Fruit fly (Drosophila melanogaster) whole organism, embryonic: Measurements from ENCODE around the gene fit.
A peak's percentile ranks its signal among the peaks of the same experiment; 100 is the strongest.

Source experiments
- ATbp ChIP-seq: fragments of 200-800 bp; sonication (Bioruptor generic); optimal IDR thresholded peaks from 2 replicates; lab custom pipeline; 2017; ENCODE audit warnings: missing biosample characterization, mild to moderate bottlenecking, missing genetic modification characterization, missing genetic modification reagents
- Abd-B ChIP-seq: fragments of 200-800 bp; sonication (Bioruptor generic); optimal IDR thresholded peaks from 2 replicates; lab custom pipeline; 2018; ENCODE audit warnings: missing biosample characterization, mild to moderate bottlenecking, missing genetic modification characterization, moderate library complexity
- B-H2 ChIP-seq: fragments of 200-800 bp; sonication (Bioruptor generic); optimal IDR thresholded peaks from 2 replicates; lab custom pipeline; 2018; ENCODE audit warnings: missing biosample characterization, mild to moderate bottlenecking, missing genetic modification characterization
- C15 ChIP-seq: fragments of 200-800 bp; sonication (Bioruptor generic); IDR thresholded peaks from 3 replicates; pipeline ENCODE4 v1.3.6; 2022; ENCODE audit warnings: missing biosample characterization, missing genetic modification characterization
- CG10431 ChIP-seq: fragments of 200-800 bp; sonication (Bioruptor generic); optimal IDR thresholded peaks from 3 replicates; lab custom pipeline; 2018; ENCODE audit warnings: missing biosample characterization, mild to moderate bottlenecking, missing genetic modification characterization
- CG10565 ChIP-seq: fragments of 200-800 bp; sonication (Bioruptor generic); optimal IDR thresholded peaks from 3 replicates; lab custom pipeline; 2016; ENCODE audit warnings: missing biosample characterization, mild to moderate bottlenecking, missing genetic modification characterization
- CG12744 ChIP-seq: fragments of 200-800 bp; sonication (Bioruptor generic); optimal IDR thresholded peaks from 2 replicates; lab custom pipeline; 2016; ENCODE audit warnings: missing biosample characterization, missing genetic modification characterization
- CG13775 ChIP-seq: fragments of 200-800 bp; sonication (Bioruptor generic); optimal IDR thresholded peaks from 3 replicates; lab custom pipeline; 2017; ENCODE audit warnings: missing biosample characterization, mild to moderate bottlenecking, missing genetic modification characterization
- CG14965 ChIP-seq: fragments of 200-800 bp; sonication (Bioruptor generic); optimal IDR thresholded peaks from 2 replicates; lab custom pipeline; 2016; ENCODE audit warnings: missing biosample characterization, missing genetic modification characterization, borderline replicate concordance
- CG15479 ChIP-seq: fragments of 200-800 bp; sonication (Bioruptor generic); optimal IDR thresholded peaks from 3 replicates; lab custom pipeline; 2019; ENCODE audit warnings: missing biosample characterization, mild to moderate bottlenecking, missing genetic modification characterization, moderate library complexity
- CG15601 ChIP-seq: fragments of 200-800 bp; sonication (Bioruptor generic); optimal IDR thresholded peaks from 3 replicates; lab custom pipeline; 2019; ENCODE audit warnings: missing biosample characterization, mild to moderate bottlenecking, missing genetic modification characterization, moderate library complexity
- CG3065 ChIP-seq: fragments of 200-800 bp; sonication (Bioruptor generic); optimal IDR thresholded peaks from 2 replicates; lab custom pipeline; 2016; ENCODE audit warnings: missing biosample characterization, missing genetic modification characterization
- CG34224 ChIP-seq: fragments of 200-800 bp; sonication (Bioruptor generic); IDR thresholded peaks from 3 replicates; pipeline ENCODE4 v1.3.6; 2022; ENCODE audit warnings: missing biosample characterization, missing genetic modification characterization; ENCODE audit not compliant: partially characterized antibody
- CG43689 ChIP-seq: fragments of 200-800 bp; sonication (Bioruptor generic); IDR thresholded peaks from 2 replicates; pipeline ENCODE4 v1.3.6; 2022; ENCODE audit warnings: missing biosample characterization, missing genetic modification characterization
- CG4424 ChIP-seq: fragments of 200-800 bp; sonication (Bioruptor generic); optimal IDR thresholded peaks from 3 replicates; lab custom pipeline; 2016; ENCODE audit warnings: missing biosample characterization, missing genetic modification characterization
- CG4854 ChIP-seq: fragments of 200-800 bp; sonication (Bioruptor generic); optimal IDR thresholded peaks from 2 replicates; lab custom pipeline; 2016; ENCODE audit warnings: missing biosample characterization, missing genetic modification characterization, inconsistent platforms
- CG5953 ChIP-seq: fragments of 200-800 bp; sonication (Bioruptor generic); IDR thresholded peaks from 2 replicates; pipeline ENCODE4 v1.3.6; 2022; ENCODE audit warnings: missing biosample characterization, missing genetic modification characterization
- CG6683 ChIP-seq: fragments of 200-800 bp; sonication (Bioruptor generic); optimal IDR thresholded peaks from 2 replicates; lab custom pipeline; 2017; ENCODE audit warnings: missing biosample characterization, mild to moderate bottlenecking, missing genetic modification characterization, missing genetic modification reagents
- CG8924 ChIP-seq: fragments of 200-800 bp; optimal IDR thresholded peaks from 3 replicates; lab custom pipeline; 2019; ENCODE audit warnings: missing biosample characterization, mild to moderate bottlenecking, missing genetic modification characterization, moderate library complexity
- CG9797 ChIP-seq: fragments of 200-800 bp; sonication (Bioruptor generic); optimal IDR thresholded peaks from 3 replicates; lab custom pipeline; 2018; ENCODE audit warnings: missing biosample characterization, mild to moderate bottlenecking, missing genetic modification characterization
- CG9932 ChIP-seq: fragments of 200-800 bp; sonication (Bioruptor generic); IDR thresholded peaks from 2 replicates; pipeline ENCODE4 v1.3.6; 2022; ENCODE audit warnings: missing biosample characterization, missing genetic modification characterization
- Dad ChIP-seq: fragments of 200-800 bp; sonication (Bioruptor generic); optimal IDR thresholded peaks from 3 replicates; lab custom pipeline; 2016; ENCODE audit warnings: missing biosample characterization, missing genetic modification characterization
- Dip2 ChIP-seq: fragments of 200-800 bp; sonication (Bioruptor generic); IDR thresholded peaks from 2 replicates; pipeline ENCODE4 v1.3.6; 2022; ENCODE audit warnings: missing biosample characterization, missing genetic modification characterization
- HLH54F ChIP-seq: fragments of 200-800 bp; sonication (Bioruptor generic); optimal IDR thresholded peaks from 3 replicates; lab custom pipeline; 2016; ENCODE audit warnings: missing biosample characterization, missing genetic modification characterization
- HLHmδ ChIP-seq: fragments of 200-800 bp; sonication (Bioruptor generic); optimal IDR thresholded peaks from 2 replicates; lab custom pipeline; 2018; ENCODE audit warnings: missing biosample characterization, mild to moderate bottlenecking, missing genetic modification characterization, moderate library complexity
- Hmx ChIP-seq: fragments of 200-800 bp; sonication (Bioruptor generic); optimal IDR thresholded peaks from 2 replicates; lab custom pipeline; 2016; ENCODE audit warnings: missing biosample characterization, missing genetic modification characterization
- NC2α ChIP-seq: fragments of 200-800 bp; sonication (Bioruptor generic); optimal IDR thresholded peaks from 2 replicates; lab custom pipeline; 2016; ENCODE audit warnings: missing biosample characterization, missing genetic modification characterization
- Rx ChIP-seq: fragments of 200-800 bp; sonication (Bioruptor generic); IDR thresholded peaks from 2 replicates; pipeline ENCODE4 v1.3.6; 2022; ENCODE audit warnings: missing biosample characterization, missing genetic modification characterization
- Sox100B ChIP-seq: fragments of 200-800 bp; sonication (Bioruptor generic); optimal IDR thresholded peaks from 3 replicates; lab custom pipeline; 2018; ENCODE audit warnings: missing biosample characterization, mild to moderate bottlenecking, missing genetic modification characterization
- Sry-δ ChIP-seq: fragments of 200-800 bp; sonication (Bioruptor generic); optimal IDR thresholded peaks from 2 replicates; lab custom pipeline; 2016; ENCODE audit warnings: missing biosample characterization, missing genetic modification characterization
- Xrp1 ChIP-seq: fragments of 200-800 bp; sonication (Bioruptor generic); IDR thresholded peaks from 2 replicates; pipeline ENCODE4 v1.3.6; 2022; ENCODE audit warnings: missing biosample characterization, missing genetic modification characterization
- YL-1 ChIP-seq: fragments of 200-800 bp; sonication (Bioruptor generic); optimal IDR thresholded peaks from 3 replicates; lab custom pipeline; 2017; ENCODE audit warnings: missing biosample characterization, mild to moderate bottlenecking, missing genetic modification characterization
- ase ChIP-seq: fragments of 200-800 bp; sonication (Bioruptor generic); IDR thresholded peaks from 3 replicates; pipeline ENCODE4 v1.3.6; 2022; ENCODE audit warnings: missing biosample characterization, missing genetic modification characterization
- croc ChIP-seq: fragments of 200-800 bp; sonication (Bioruptor generic); conservative IDR thresholded peaks from 3 replicates; pipeline ENCODE4 v1.3.6; 2022; ENCODE audit warnings: missing biosample characterization, missing genetic modification characterization
- cwo ChIP-seq: fragments of 200-800 bp; sonication (Bioruptor generic); optimal IDR thresholded peaks from 3 replicates; lab custom pipeline; 2017; ENCODE audit warnings: missing biosample characterization, missing genetic modification characterization, mild to moderate bottlenecking, moderate library complexity, missing genetic modification reagents
- fd3F ChIP-seq: fragments of 200-800 bp; sonication (Bioruptor generic); optimal IDR thresholded peaks from 2 replicates; lab custom pipeline; 2018; ENCODE audit warnings: missing biosample characterization, mild to moderate bottlenecking, missing genetic modification characterization, moderate library complexity
- fru ChIP-seq: fragments of >200 bp; optimal IDR thresholded peaks from 2 replicates; lab custom pipeline; 2017
- gce ChIP-seq: fragments of 200-800 bp; sonication (Bioruptor generic); IDR thresholded peaks from 3 replicates; pipeline ENCODE4 v1.3.6; 2022; ENCODE audit warnings: missing biosample characterization, missing genetic modification characterization
- gfzf ChIP-seq: fragments of 200-800 bp; sonication (Bioruptor generic); optimal IDR thresholded peaks from 2 replicates; lab custom pipeline; 2016; ENCODE audit warnings: missing biosample characterization, mild to moderate bottlenecking, missing genetic modification characterization, moderate library complexity
- gt ChIP-seq: fragments of 200-800 bp; sonication (Bioruptor generic); IDR thresholded peaks from 2 replicates; pipeline ENCODE4 v1.3.6; 2022; ENCODE audit warnings: missing biosample characterization, missing genetic modification characterization
- hbn ChIP-seq: fragments of 200-800 bp; sonication (Bioruptor generic); IDR thresholded peaks from 2 replicates; pipeline ENCODE4 v1.3.6; 2022; ENCODE audit warnings: missing biosample characterization, missing genetic modification characterization; ENCODE audit not compliant: partially characterized antibody
- hth ChIP-seq: fragments of >200 bp; optimal IDR thresholded peaks from 2 replicates; lab custom pipeline; 2017; ENCODE audit warnings: inconsistent platforms
- ind ChIP-seq: fragments of 200-800 bp; sonication (Bioruptor generic); optimal IDR thresholded peaks from 3 replicates; lab custom pipeline; 2016; ENCODE audit warnings: missing biosample characterization, missing genetic modification characterization
- jumu ChIP-seq: fragments of 200-800 bp; sonication (Bioruptor generic); optimal IDR thresholded peaks from 3 replicates; lab custom pipeline; 2016; ENCODE audit warnings: missing biosample characterization, missing genetic modification characterization
- maf-S ChIP-seq: fragments of 200-800 bp; sonication (Bioruptor generic); optimal IDR thresholded peaks from 2 replicates; lab custom pipeline; 2016; ENCODE audit warnings: missing biosample characterization, missing genetic modification characterization
- odd ChIP-seq: fragments of 200-800 bp; sonication (Bioruptor generic); optimal IDR thresholded peaks from 2 replicates; lab custom pipeline; 2017; ENCODE audit warnings: missing biosample characterization, mild to moderate bottlenecking, missing genetic modification characterization
- prd ChIP-seq, 3 experiments: fragments of >200 bp in 2 of 3; fragments of 200-800 bp in 1 of 3; sonication (Bioruptor generic) in 1 of 3; optimal IDR thresholded peaks in 2 of 3; IDR thresholded peaks in 1 of 3; 2 replicates in 2 of 3; 3 replicates in 1 of 3; pipeline versions ENCODE4 v1.3.6 to Lab custom; 2017 to 2022; ENCODE audit warnings: missing biosample characterization in 1 of 3, missing genetic modification characterization in 1 of 3
- psq ChIP-seq: fragments of 200-800 bp; sonication (Bioruptor generic); optimal IDR thresholded peaks from 2 replicates; lab custom pipeline; 2017; ENCODE audit warnings: missing biosample characterization, missing genetic modification characterization
- sisA ChIP-seq: fragments of 200-800 bp; sonication (Bioruptor generic); IDR thresholded peaks from 2 replicates; pipeline ENCODE4 v1.3.6; 2022; ENCODE audit warnings: missing biosample characterization, missing genetic modification characterization
- vfl ChIP-seq: fragments of 200-800 bp; sonication (Bioruptor generic); optimal IDR thresholded peaks from 2 replicates; lab custom pipeline; 2016; ENCODE audit warnings: missing biosample characterization, missing genetic modification characterization
- zf30C ChIP-seq: fragments of 200-800 bp; sonication (Bioruptor generic); optimal IDR thresholded peaks from 3 replicates; lab custom pipeline; 2018; ENCODE audit warnings: missing biosample characterization, mild to moderate bottlenecking, missing genetic modification characterization

The fit gene

dm6 chr3R:21852579-21853233 is 31.5 kb downstream of the fit start (continued):
- TF ChIP-seq ase (GFP tag; lab: Robert Waterston, UW), result no peak
- TF ChIP-seq CG9932 (GFP tag; lab: Robert Waterston, UW), result peak; percentile 32; the same call in 1 of the 2 replicates
- TF ChIP-seq ATbp (GFP tag; lab: Kevin White, UChicago), result no peak
- no peak for TF ChIP-seq Rx (GFP tag; lab: Robert Waterston, UW)
- TF ChIP-seq CG14965 (GFP tag; lab: Kevin White, UChicago), result no peak
- TF ChIP-seq hth, result no peak
- peak; percentile 27 for TF ChIP-seq CG8924 (tag; lab: Kevin White, UChicago)
- TF ChIP-seq psq (GFP tag; lab: Kevin White, UChicago), result peak; percentile 79
- TF ChIP-seq Dip2 (GFP tag; lab: Robert Waterston, UW), result no peak
- no peak for TF ChIP-seq CG10431 (GFP tag; lab: Kevin White, UChicago)
- TF ChIP-seq B-H2 (GFP tag; lab: Kevin White, UChicago), result no peak
- no peak for TF ChIP-seq jumu
- no peak for TF ChIP-seq Dad (GFP tag; lab: Kevin White, UChicago)
- no peak for TF ChIP-seq ind (GFP tag; lab: Kevin White, UChicago)
- TF ChIP-seq croc (GFP tag; lab: Robert Waterston, UW), result no peak
- no peak for TF ChIP-seq odd (GFP tag; lab: Kevin White, UChicago)
- TF ChIP-seq gt (GFP tag; lab: Robert Waterston, UW), result no peak
- TF ChIP-seq CG13775 (GFP tag; lab: Kevin White, UChicago), result peak; percentile 15
- TF ChIP-seq prd (optimal IDR thresholded peaks at IDR 0.05; lab: Kevin White, UChicago), result no peak
- no peak for TF ChIP-seq prd (GFP tag; IDR thresholded peaks at IDR 0.05; lab: Robert Waterston, UW)
- no peak for TF ChIP-seq CG5953 (GFP tag; lab: Robert Waterston, UW)
- TF ChIP-seq maf-S (GFP tag; lab: Kevin White, UChicago), result no peak
- TF ChIP-seq Xrp1 (GFP tag; lab: Robert Waterston, UW), result peak; percentile 26; the same call in 1 of the 2 replicates
- no peak for TF ChIP-seq Sox100B
- no peak for TF ChIP-seq gce (GFP tag; lab: Robert Waterston, UW)
- no peak for TF ChIP-seq CG4854 (GFP tag; lab: Kevin White, UChicago)
- TF ChIP-seq C15, result no peak
- no peak for TF ChIP-seq CG4424 (GFP tag; lab: Kevin White, UChicago)
- TF ChIP-seq Sry-δ, result no peak
- no peak for TF ChIP-seq CG15601 (tag; lab: Kevin White, UChicago)
- peak; percentile 5 for TF ChIP-seq cwo
- TF ChIP-seq hbn (GFP tag; lab: Robert Waterston, UW), result no peak
- no peak for TF ChIP-seq NC2α (GFP tag; lab: Kevin White, UChicago)
- no peak for TF ChIP-seq CG3065
- TF ChIP-seq HLH54F (GFP tag; lab: Kevin White, UChicago), result peak; percentile 3
- TF ChIP-seq Hmx (GFP tag; lab: Kevin White, UChicago), result no peak
- no peak for TF ChIP-seq CG9797 (GFP tag; lab: Kevin White, UChicago)
- no peak for TF ChIP-seq CG43689 (GFP tag; lab: Robert Waterston, UW)
- no peak for TF ChIP-seq CG10565
- TF ChIP-seq HLHmδ (GFP tag; lab: Kevin White, UChicago), result no peak
- peak; percentile 31 for TF ChIP-seq fd3F (GFP tag; lab: Kevin White, UChicago)
- no peak for TF ChIP-seq Abd-B (GFP tag; lab: Kevin White, UChicago)
- no peak for TF ChIP-seq CG34224
- no peak for TF ChIP-seq CG6683
- no peak for TF ChIP-seq gfzf (GFP tag; lab: Kevin White, UChicago)
- no peak for TF ChIP-seq fru (lab: Kevin White, UChicago)
- TF ChIP-seq sisA (GFP tag; lab: Robert Waterston, UW), result no peak
- TF ChIP-seq CG15479 (GFP tag; lab: Kevin White, UChicago), result no peak
- TF ChIP-seq zf30C (GFP tag; lab: Kevin White, UChicago), result no peak
- TF ChIP-seq vfl (GFP tag; lab: Kevin White, UChicago), result no peak
- no peak for TF ChIP-seq CG12744
- TF ChIP-seq YL-1 (GFP tag; lab: Kevin White, UChicago), result no peak
